Worm (Caenorhabditis elegans): ENCODE measurements around the gene syx-18.

ce11 chrV:6673967-6674366, 18.7 kb upstream of the syx-18 start, which contains the start of gene cest-31:
- no peak for TF ChIP-seq him-1 (tag; optimal IDR thresholded peaks at IDR 0.05)
- no peak for TF ChIP-seq dao-5 (tag; optimal IDR thresholded peaks at IDR 0.05)

Data from whole organism, L4/young adult.